Worm (Caenorhabditis elegans) whole organism, midembryonic: ENCODE measurements around the gene srw-44.

Experiments
- T22C8.4 ChIP-seq: fragments of 200-800 bp; sonication (Bioruptor generic); IDR thresholded peaks from 2 replicates; pipeline ENCODE4 v1.3.6; 2022; ENCODE audit warnings: missing genetic modification characterization, missing compliant biosample characterization
- cog-1 ChIP-seq: sonication (generic microtip); optimal IDR thresholded peaks from 2 replicates; lab custom pipeline; 2016; ENCODE audit warnings: missing genetic modification characterization, missing compliant biosample characterization
- flt-1 ChIP-seq: fragments of 200-800 bp; sonication (Bioruptor generic); IDR thresholded peaks from 2 replicates; pipeline ENCODE4 v1.3.6; 2022; ENCODE audit warnings: missing genetic modification characterization, missing compliant biosample characterization
- klf-2 ChIP-seq: fragments of 200-800 bp; sonication (Bioruptor generic); conservative IDR thresholded peaks from 2 replicates; pipeline ENCODE4 v1.3.6; 2022; ENCODE audit warnings: missing genetic modification reagents, missing genetic modification characterization, missing compliant biosample characterization
- med-1 ChIP-seq: sonication (generic microtip); optimal IDR thresholded peaks from 2 replicates; lab custom pipeline; 2017; ENCODE audit warnings: missing genetic modification characterization, mild to moderate bottlenecking, missing compliant biosample characterization, antibody characterized with exemption, missing genetic modification reagents; ENCODE audit not compliant: insufficient read depth
- ref-1 ChIP-seq: fragments of 200-800 bp; sonication (Bioruptor generic); conservative IDR thresholded peaks from 2 replicates; pipeline ENCODE4 v1.3.6; 2022; ENCODE audit warnings: missing genetic modification reagents, missing genetic modification characterization, missing compliant biosample characterization
- tab-1 ChIP-seq: fragments of 200-800 bp; sonication (Bioruptor generic); IDR thresholded peaks from 2 replicates; pipeline ENCODE4 v1.3.6; 2022; ENCODE audit warnings: missing genetic modification characterization, missing compliant biosample characterization
- ztf-23 ChIP-seq: fragments of 200-800 bp; sonication (Bioruptor generic); IDR thresholded peaks from 2 replicates; pipeline ENCODE4 v1.3.6; 2022; ENCODE audit warnings: missing genetic modification reagents, missing genetic modification characterization, missing compliant biosample characterization
- ztf-29 ChIP-seq: fragments of 200-800 bp; sonication (Bioruptor generic); IDR thresholded peaks from 2 replicates; pipeline ENCODE4 v1.3.6; 2022; ENCODE audit warnings: missing genetic modification reagents, missing genetic modification characterization, missing compliant biosample characterization

ce11 chrV:16695499-16695898, 15.4 kb downstream of the srw-44 start:
- no peak for TF ChIP-seq klf-2 (GFP tag; lab: Robert Waterston, UW)
- TF ChIP-seq cog-1 (tag; lab: Kevin White, UChicago): no peak
- no peak for TF ChIP-seq ztf-29 (GFP tag; lab: Robert Waterston, UW)
- TF ChIP-seq ztf-23 (GFP tag; lab: Robert Waterston, UW): no peak
- no peak for TF ChIP-seq flt-1 (GFP tag; lab: Robert Waterston, UW)
- no peak for TF ChIP-seq ref-1 (GFP tag; lab: Robert Waterston, UW)
- no peak for TF ChIP-seq T22C8.4 (GFP tag; lab: Robert Waterston, UW)
- no peak for TF ChIP-seq med-1 (GFP tag; lab: Kevin White, UChicago)
- TF ChIP-seq tab-1 (GFP tag; lab: Robert Waterston, UW): no peak
